Fruit fly (Drosophila melanogaster) whole organism, embryonic: ENCODE results near the gene CG32281.

Experiments used
- Adf1 ChIP-seq: fragments of 200-800 bp; sonication (Bioruptor generic); IDR thresholded peaks from 2 replicates; pipeline ENCODE4 v1.3.6; 2022; ENCODE audit warnings: missing biosample characterization, missing genetic modification characterization
- Blimp-1 ChIP-seq: fragments of 200-800 bp; sonication (Bioruptor generic); optimal IDR thresholded peaks from 3 replicates; lab custom pipeline; 2018; ENCODE audit warnings: missing biosample characterization, missing genetic modification characterization, mild to moderate bottlenecking, moderate library complexity, missing genetic modification reagents
- CG10209 ChIP-seq: fragments of 200-800 bp; sonication (Bioruptor generic); optimal IDR thresholded peaks from 3 replicates; lab custom pipeline; 2017; ENCODE audit warnings: missing biosample characterization, mild to moderate bottlenecking, missing genetic modification characterization, missing genetic modification reagents
- CG10366 ChIP-seq: fragments of 200-800 bp; sonication (Bioruptor generic); IDR thresholded peaks from 2 replicates; pipeline ENCODE4 v1.3.6; 2022; ENCODE audit warnings: missing biosample characterization, missing genetic modification characterization
- CG10979 ChIP-seq: fragments of 200-800 bp; sonication (Bioruptor generic); optimal IDR thresholded peaks from 2 replicates; lab custom pipeline; 2018; ENCODE audit warnings: missing biosample characterization, mild to moderate bottlenecking, missing genetic modification characterization, moderate library complexity
- CG12155 ChIP-seq: fragments of 200-800 bp; sonication (Bioruptor generic); optimal IDR thresholded peaks from 3 replicates; lab custom pipeline; 2016; ENCODE audit warnings: missing biosample characterization, missing genetic modification characterization
- CG15073 ChIP-seq: fragments of 200-800 bp; sonication (Bioruptor generic); optimal IDR thresholded peaks from 2 replicates; lab custom pipeline; 2016; ENCODE audit warnings: missing biosample characterization, missing genetic modification characterization
- CG1602 ChIP-seq: fragments of 200-800 bp; sonication (Bioruptor generic); optimal IDR thresholded peaks from 3 replicates; lab custom pipeline; 2016; ENCODE audit warnings: missing biosample characterization, missing genetic modification characterization
- CG17385 ChIP-seq: fragments of 200-800 bp; sonication (Bioruptor generic); optimal IDR thresholded peaks from 3 replicates; lab custom pipeline; 2018; ENCODE audit warnings: missing biosample characterization, mild to moderate bottlenecking, missing genetic modification characterization
- CG17568 ChIP-seq: fragments of 200-800 bp; sonication (Bioruptor generic); optimal IDR thresholded peaks from 2 replicates; lab custom pipeline; 2018; ENCODE audit warnings: missing biosample characterization, mild to moderate bottlenecking, missing genetic modification characterization, moderate library complexity
- CG17612 ChIP-seq: fragments of 200-800 bp; sonication (Bioruptor generic); IDR thresholded peaks from 2 replicates; pipeline ENCODE4 v1.3.6; 2022; ENCODE audit warnings: missing biosample characterization, missing genetic modification characterization
- CG17829 ChIP-seq: fragments of 200-800 bp; optimal IDR thresholded peaks from 2 replicates; lab custom pipeline; 2019; ENCODE audit warnings: missing biosample characterization, mild to moderate bottlenecking, missing genetic modification characterization, moderate library complexity
- CG18011 ChIP-seq: fragments of 200-800 bp; sonication (Bioruptor generic); optimal IDR thresholded peaks from 2 replicates; lab custom pipeline; 2017; ENCODE audit warnings: missing biosample characterization, missing genetic modification characterization, mild to moderate bottlenecking, moderate library complexity, missing genotype
- CG43689 ChIP-seq: fragments of 200-800 bp; sonication (Bioruptor generic); IDR thresholded peaks from 2 replicates; pipeline ENCODE4 v1.3.6; 2022; ENCODE audit warnings: missing biosample characterization, missing genetic modification characterization
- CG4617 ChIP-seq: fragments of 200-800 bp; sonication (Bioruptor generic); optimal IDR thresholded peaks from 3 replicates; lab custom pipeline; 2016; ENCODE audit warnings: missing biosample characterization, missing genetic modification characterization, borderline replicate concordance
- CG4820 ChIP-seq: fragments of 200-800 bp; sonication (Bioruptor generic); optimal IDR thresholded peaks from 3 replicates; lab custom pipeline; 2016; ENCODE audit warnings: missing biosample characterization, missing genetic modification characterization
- CG6654 ChIP-seq: fragments of 200-800 bp; sonication (Bioruptor generic); optimal IDR thresholded peaks from 2 replicates; lab custom pipeline; 2017; ENCODE audit warnings: missing biosample characterization, mild to moderate bottlenecking, missing genetic modification characterization
- CG6765 ChIP-seq: fragments of 200-800 bp; sonication (Bioruptor generic); optimal IDR thresholded peaks from 3 replicates; lab custom pipeline; 2017; ENCODE audit warnings: missing biosample characterization, mild to moderate bottlenecking, missing genetic modification characterization
- CG7271 ChIP-seq: fragments of 200-800 bp; sonication (Bioruptor generic); optimal IDR thresholded peaks from 2 replicates; lab custom pipeline; 2018; ENCODE audit warnings: missing biosample characterization, mild to moderate bottlenecking, missing genetic modification characterization, moderate library complexity
- CG7556 ChIP-seq: fragments of 200-800 bp; sonication (Bioruptor generic); optimal IDR thresholded peaks from 2 replicates; lab custom pipeline; 2017; ENCODE audit warnings: missing biosample characterization, mild to moderate bottlenecking, missing genetic modification characterization
- CG7786 ChIP-seq: fragments of 200-800 bp; sonication (Bioruptor generic); optimal IDR thresholded peaks from 2 replicates; lab custom pipeline; 2016; ENCODE audit warnings: missing biosample characterization, missing genetic modification characterization
- CG7928 ChIP-seq: fragments of 200-800 bp; sonication (Bioruptor generic); optimal IDR thresholded peaks from 2 replicates; lab custom pipeline; 2017; ENCODE audit warnings: missing biosample characterization, mild to moderate bottlenecking, missing genetic modification characterization
- CG8359 ChIP-seq: fragments of 200-800 bp; sonication (Bioruptor generic); optimal IDR thresholded peaks from 2 replicates; lab custom pipeline; 2017; ENCODE audit warnings: missing biosample characterization, mild to moderate bottlenecking, missing genetic modification characterization, borderline replicate concordance
- CG8765 ChIP-seq: fragments of 200-800 bp; sonication (Bioruptor generic); IDR thresholded peaks from 2 replicates; pipeline ENCODE4 v1.3.6; 2022; ENCODE audit warnings: missing biosample characterization, missing genetic modification characterization
- CG9215 ChIP-seq: fragments of 200-800 bp; sonication (Bioruptor generic); IDR thresholded peaks from 2 replicates; pipeline ENCODE4 v1.3.6; 2022; ENCODE audit warnings: missing biosample characterization, missing genetic modification characterization
- CG9932 ChIP-seq: fragments of 200-800 bp; sonication (Bioruptor generic); IDR thresholded peaks from 2 replicates; pipeline ENCODE4 v1.3.6; 2022; ENCODE audit warnings: missing biosample characterization, missing genetic modification characterization
- CTCF ChIP-seq: fragments of 200-800 bp; sonication (Bioruptor generic); optimal IDR thresholded peaks from 2 replicates; lab custom pipeline; 2017; ENCODE audit warnings: missing biosample characterization, mild to moderate bottlenecking, missing genetic modification characterization, moderate library complexity
- CoRest ChIP-seq: fragments of 200-800 bp; sonication (Bioruptor generic); optimal IDR thresholded peaks from 3 replicates; lab custom pipeline; 2018; ENCODE audit warnings: missing biosample characterization, mild to moderate bottlenecking, missing genetic modification characterization, moderate library complexity
- D19B ChIP-seq: fragments of 200-800 bp; sonication (Bioruptor generic); optimal IDR thresholded peaks from 2 replicates; lab custom pipeline; 2017; ENCODE audit warnings: missing biosample characterization, mild to moderate bottlenecking, missing genetic modification characterization
- Fer1 ChIP-seq: fragments of 200-800 bp; sonication (Bioruptor generic); optimal IDR thresholded peaks from 2 replicates; lab custom pipeline; 2017; ENCODE audit warnings: missing biosample characterization, mild to moderate bottlenecking, missing genetic modification characterization
- HLH54F ChIP-seq: fragments of 200-800 bp; sonication (Bioruptor generic); optimal IDR thresholded peaks from 3 replicates; lab custom pipeline; 2016; ENCODE audit warnings: missing biosample characterization, missing genetic modification characterization
- Hr51 ChIP-seq, 2 experiments: fragments of 200-800 bp; sonication (Bioruptor generic); optimal IDR thresholded peaks; 2 replicates in 1 of 2; 3 replicates in 1 of 2; lab custom pipeline; 2016 to 2018; ENCODE audit warnings: missing biosample characterization in 2 of 2, missing genetic modification characterization in 2 of 2, mild to moderate bottlenecking in 1 of 2, moderate library complexity in 1 of 2
- Myb ChIP-seq: fragments of 200-800 bp; sonication (Bioruptor generic); optimal IDR thresholded peaks from 2 replicates; lab custom pipeline; 2016; ENCODE audit warnings: missing biosample characterization, missing genetic modification characterization
- NC2α ChIP-seq: fragments of 200-800 bp; sonication (Bioruptor generic); optimal IDR thresholded peaks from 2 replicates; lab custom pipeline; 2016; ENCODE audit warnings: missing biosample characterization, missing genetic modification characterization
- Tbp ChIP-seq: fragments of >200 bp; optimal IDR thresholded peaks from 2 replicates; lab custom pipeline; 2018; ENCODE audit warnings: missing biosample characterization, missing genetic modification characterization
- Xrp1 ChIP-seq: fragments of 200-800 bp; sonication (Bioruptor generic); IDR thresholded peaks from 2 replicates; pipeline ENCODE4 v1.3.6; 2022; ENCODE audit warnings: missing biosample characterization, missing genetic modification characterization
- amos ChIP-seq: fragments of 200-800 bp; sonication (Bioruptor generic); IDR thresholded peaks from 2 replicates; pipeline ENCODE4 v1.3.6; 2022; ENCODE audit warnings: missing biosample characterization, missing genetic modification characterization; ENCODE audit not compliant: partially characterized antibody
- cad ChIP-seq: fragments of >200 bp; optimal IDR thresholded peaks from 2 replicates; lab custom pipeline; 2017; ENCODE audit warnings: missing biosample characterization, missing genetic modification characterization
- cg ChIP-seq: fragments of 200-800 bp; sonication (Bioruptor generic); optimal IDR thresholded peaks from 3 replicates; lab custom pipeline; 2019; ENCODE audit warnings: missing biosample characterization, mild to moderate bottlenecking, missing genetic modification characterization, moderate library complexity
- chm ChIP-seq: fragments of 200-800 bp; sonication (Bioruptor generic); IDR thresholded peaks from 2 replicates; pipeline ENCODE4 v1.3.6; 2022; ENCODE audit warnings: missing biosample characterization, missing genetic modification characterization
- disco-r ChIP-seq: fragments of 200-800 bp; sonication (Bioruptor generic); optimal IDR thresholded peaks from 2 replicates; lab custom pipeline; 2016; ENCODE audit warnings: missing biosample characterization, missing genetic modification characterization
- dmrt11E ChIP-seq: fragments of 200-800 bp; sonication (Bioruptor generic); optimal IDR thresholded peaks from 3 replicates; lab custom pipeline; 2018; ENCODE audit warnings: missing biosample characterization, mild to moderate bottlenecking, missing genetic modification characterization, moderate library complexity
- gcm2 ChIP-seq: fragments of 200-800 bp; sonication (Bioruptor generic); optimal IDR thresholded peaks from 2 replicates; lab custom pipeline; 2016; ENCODE audit warnings: missing biosample characterization, missing genetic modification characterization
- lab ChIP-seq: fragments of 200-800 bp; sonication (Bioruptor generic); optimal IDR thresholded peaks from 3 replicates; lab custom pipeline; 2017; ENCODE audit warnings: missing biosample characterization, missing genetic modification characterization, mild to moderate bottlenecking, moderate library complexity, missing genetic modification reagents
- lbe ChIP-seq: fragments of 200-800 bp; sonication (Bioruptor generic); optimal IDR thresholded peaks from 2 replicates; lab custom pipeline; 2016; ENCODE audit warnings: missing biosample characterization, mild to moderate bottlenecking, missing genetic modification characterization
- lmd ChIP-seq: fragments of 200-800 bp; sonication (Bioruptor generic); IDR thresholded peaks from 2 replicates; pipeline ENCODE4 v1.3.6; 2022; ENCODE audit warnings: missing biosample characterization, missing genetic modification characterization
- peb ChIP-seq: fragments of 200-800 bp; sonication (Bioruptor generic); IDR thresholded peaks from 2 replicates; pipeline ENCODE4 v1.3.6; 2022; ENCODE audit warnings: missing biosample characterization, missing genetic modification characterization
- pros ChIP-seq: fragments of 200-800 bp; sonication (Bioruptor generic); optimal IDR thresholded peaks from 3 replicates; lab custom pipeline; 2019; ENCODE audit warnings: missing biosample characterization, mild to moderate bottlenecking, missing genetic modification characterization, moderate library complexity
- ro ChIP-seq: fragments of 200-800 bp; sonication (Bioruptor generic); IDR thresholded peaks from 2 replicates; pipeline ENCODE4 v1.3.6; 2022; ENCODE audit warnings: missing biosample characterization, missing genetic modification characterization
- row ChIP-seq: fragments of 200-800 bp; sonication (Bioruptor generic); IDR thresholded peaks from 3 replicates; pipeline ENCODE4 v1.3.6; 2022; ENCODE audit warnings: missing biosample characterization, missing genetic modification characterization
- stwl ChIP-seq: fragments of 200-800 bp; sonication (Bioruptor generic); optimal IDR thresholded peaks from 3 replicates; lab custom pipeline; 2018; ENCODE audit warnings: missing biosample characterization, mild to moderate bottlenecking, missing genetic modification characterization, moderate library complexity
- zen ChIP-seq: fragments of 200-800 bp; sonication (Bioruptor generic); optimal IDR thresholded peaks from 3 replicates; lab custom pipeline; 2018; ENCODE audit warnings: missing biosample characterization, mild to moderate bottlenecking, missing genetic modification characterization, moderate library complexity

CG32281 gene

dm6 chr3L:3164951-3165350 lies 4.2 kb upstream of the CG32281 start, which contains the start of gene CG32280 (continued):
- TF ChIP-seq peb (GFP tag; lab: Robert Waterston, UW) (no peak), Adf1 (GFP tag; lab: Robert Waterston, UW) (0 out of 2 replicates have a peak, but pooled peaks have one; percentile 12), CG17829 (peak; percentile 33), zen (no peak), NC2α (no peak), cad (GFP tag; lab: Kevin White, UChicago) (no peak), ro (GFP tag; lab: Robert Waterston, UW) (no peak), gcm2 (GFP tag; lab: Kevin White, UChicago) (no peak), amos (GFP tag; lab: Robert Waterston, UW) (peak; percentile 91), Xrp1 (0 out of 2 replicates have a peak, but pooled peaks have one; percentile 5), CG6654 (GFP tag; lab: Kevin White, UChicago) (no peak), CG12155 (GFP tag; lab: Kevin White, UChicago) (peak; percentile 46), cg (GFP tag; lab: Kevin White, UChicago) (no peak), CG17385 (no peak), CG10209 (GFP tag; lab: Kevin White, UChicago) (no peak), CG7556 (no peak), CG4617 (GFP tag; lab: Kevin White, UChicago) (peak; percentile 52), CG9932 (GFP tag; lab: Robert Waterston, UW) (peak; percentile 63), Fer1 (GFP tag; lab: Kevin White, UChicago) (peak; percentile 40), lab (no peak), CG7928 (no peak), CoRest (tag; lab: Kevin White, UChicago) (peak; percentile 26), CG17612 (GFP tag; lab: Robert Waterston, UW) (no peak), HLH54F (peak; percentile 3), CG8765 (no peak), CG6765 (GFP tag; lab: Kevin White, UChicago) (peak; percentile 20), Myb (GFP tag; lab: Kevin White, UChicago) (peak; percentile 82), lbe (GFP tag; lab: Kevin White, UChicago) (no peak), CG8359 (GFP tag; lab: Kevin White, UChicago) (no peak), disco-r (GFP tag; lab: Kevin White, UChicago) (no peak), dmrt11E (tag; lab: Kevin White, UChicago) (no peak), CTCF (no peak), CG9215 (GFP tag; lab: Robert Waterston, UW) (no peak), CG7271 (tag; lab: Kevin White, UChicago) (peak; percentile 68), lmd (GFP tag; lab: Robert Waterston, UW) (peak; percentile 17; the same call in 1 of the 2 replicates), CG15073 (GFP tag; lab: Kevin White, UChicago) (no peak), CG1602 (no peak), D19B (peak; percentile 22), pros (no peak), CG7786 (GFP tag; lab: Kevin White, UChicago) (no peak), Hr51 (GFP tag; optimal IDR thresholded peaks at IDR 0.05; lab: Kevin White, UChicago) (no peak), CG17568 (GFP tag; lab: Kevin White, UChicago) (no peak), CG10366 (GFP tag; lab: Robert Waterston, UW) (no peak), chm (GFP tag; lab: Robert Waterston, UW) (peak; percentile 40; the same call in 1 of the 2 replicates), stwl (tag; lab: Kevin White, UChicago) (peak; percentile 65), row (GFP tag; lab: Robert Waterston, UW) (peak; percentile 62), CG18011 (no peak), CG43689 (no peak), Blimp-1 (GFP tag; lab: Kevin White, UChicago) (no peak), CG10979 (tag; lab: Kevin White, UChicago) (no peak), CG4820 (GFP tag; lab: Kevin White, UChicago) (no peak), Tbp (GFP tag; lab: Kevin White, UChicago) (no peak)
